Fruit fly (Drosophila melanogaster): Measurements from ENCODE around the gene CG15525.

Gene CG15525

dm6 chr3R:30021559-30022451 is 24.3 kb upstream of the CG15525 start, which contains the start of gene Mgat2 (continued):
- TF ChIP-seq lola (GFP tag; optimal IDR thresholded peaks at IDR 0.05) (peak in 1 of 3 experiments; percentile 8), chm (GFP tag; IDR thresholded peaks at IDR 0.05) (peak; percentile 83), tio (GFP tag; optimal IDR thresholded peaks at IDR 0.05) (no peak), nom (GFP tag; optimal IDR thresholded peaks at IDR 0.05) (peak; percentile 65), MESR4 (GFP tag; optimal IDR thresholded peaks at IDR 0.05) (peak; percentile 81), CG6813 (GFP tag; optimal IDR thresholded peaks at IDR 0.05) (peak; percentile 55), Nf-YC (tag; optimal IDR thresholded peaks at IDR 0.05) (peak; percentile 55), CG6654 (GFP tag; optimal IDR thresholded peaks at IDR 0.05) (no peak), CG3995 (GFP tag; optimal IDR thresholded peaks at IDR 0.05) (peak; percentile 3), CG11695 (GFP tag; IDR thresholded peaks at IDR 0.05) (peak; percentile 30; the same call in 1 of the 3 replicates), Rfx (GFP tag; IDR thresholded peaks at IDR 0.05) (peak; percentile 37; the same call in 1 of the 2 replicates), ci (GFP tag; IDR thresholded peaks at IDR 0.05) (peak; percentile 78), CG12219 (GFP tag; optimal IDR thresholded peaks at IDR 0.05) (peak; percentile 59), CG13296 (GFP tag; optimal IDR thresholded peaks at IDR 0.05) (peak; percentile 41), Deaf1 (tag; optimal IDR thresholded peaks at IDR 0.05) (peak; percentile 81), Dll (GFP tag; IDR thresholded peaks at IDR 0.05; ENCODE audit: partially characterized antibody) (peak; percentile 96), CG18262 (tag; optimal IDR thresholded peaks at IDR 0.05) (peak; percentile 30), HLH4C (GFP tag; IDR thresholded peaks at IDR 0.05; ENCODE audit: partially characterized antibody) (peak; percentile 80), ro (GFP tag; IDR thresholded peaks at IDR 0.05) (no peak), Dfd (GFP tag; optimal IDR thresholded peaks at IDR 0.05) (no peak), cg (GFP tag; optimal IDR thresholded peaks at IDR 0.05) (peak; percentile 96), CG12155 (GFP tag; optimal IDR thresholded peaks at IDR 0.05) (peak; percentile 92), pho (GFP tag; optimal IDR thresholded peaks at IDR 0.05) (no peak), gsb (GFP tag; IDR thresholded peaks at IDR 0.05) (no peak), CG13894 (tag; optimal IDR thresholded peaks at IDR 0.05) (peak; percentile 48), Hey (tag; optimal IDR thresholded peaks at IDR 0.05) (no peak), CHES-1-like (GFP tag; optimal IDR thresholded peaks at IDR 0.05) (peak; percentile 44), bowl (GFP tag; IDR thresholded peaks at IDR 0.05) (peak; percentile 53; the same call in 1 of the 2 replicates), CG34422 (GFP tag; IDR thresholded peaks at IDR 0.05) (peak; percentile 79; the same call in 1 of the 3 replicates), CG13624 (GFP tag; optimal IDR thresholded peaks at IDR 0.05) (peak; percentile 11), CG11247 (GFP tag; IDR thresholded peaks at IDR 0.05) (no peak), shn (GFP tag; optimal IDR thresholded peaks at IDR 0.05) (no peak), CG1233 (GFP tag; optimal IDR thresholded peaks at IDR 0.05) (peak; percentile 19), psq (GFP tag; optimal IDR thresholded peaks at IDR 0.05) (no peak), grau (tag; optimal IDR thresholded peaks at IDR 0.05) (peak; percentile 28), CG3163 (GFP tag; optimal IDR thresholded peaks at IDR 0.05) (no peak), bsh (GFP tag; optimal IDR thresholded peaks at IDR 0.05) (peak; percentile 18 to 61), dm (GFP tag; optimal IDR thresholded peaks at IDR 0.05) (peak; percentile 8), chn (GFP tag; optimal IDR thresholded peaks at IDR 0.05) (peak; percentile 34), CG10147 (GFP tag; optimal IDR thresholded peaks at IDR 0.05) (peak; percentile 44), Spps (tag; optimal IDR thresholded peaks at IDR 0.05) (peak; percentile 63), CG14710 (tag; optimal IDR thresholded peaks at IDR 0.05) (peak; percentile 19), E2f2 (GFP tag; IDR thresholded peaks at IDR 0.05) (peak; percentile 85), exex (tag; optimal IDR thresholded peaks at IDR 0.05) (no peak), CG2129 (GFP tag; IDR thresholded peaks at IDR 0.05; ENCODE audit: partially characterized antibody) (peak; percentile 80), Stat92E (GFP tag; optimal IDR thresholded peaks at IDR 0.05) (peak in 1 of 3 experiments; percentile 88), HmgD (GFP tag; optimal IDR thresholded peaks at IDR 0.05) (peak; percentile 51)
